Fruit fly (Drosophila melanogaster) whole organism, pupa: ENCODE measurements around the gene Acp95EF.

Experiments
- CG32121 ChIP-seq: fragments of 200-800 bp; sonication (Bioruptor generic); IDR thresholded peaks from 2 replicates; pipeline ENCODE4 v1.3.6; 2022; ENCODE audit warnings: missing biosample characterization, missing genetic modification characterization
- CG8159 ChIP-seq: fragments of 200-800 bp; sonication (Bioruptor generic); optimal IDR thresholded peaks from 3 replicates; lab custom pipeline; 2018; ENCODE audit warnings: missing biosample characterization, mild to moderate bottlenecking, missing genetic modification characterization, moderate library complexity
- CG9948 ChIP-seq: fragments of 200-800 bp; sonication (Bioruptor generic); optimal IDR thresholded peaks from 2 replicates; lab custom pipeline; 2018; ENCODE audit warnings: missing biosample characterization, mild to moderate bottlenecking, missing genetic modification characterization, moderate library complexity
- D1 ChIP-seq: fragments of 200-800 bp; sonication (Bioruptor generic); optimal IDR thresholded peaks from 2 replicates; lab custom pipeline; 2018; ENCODE audit warnings: missing biosample characterization, mild to moderate bottlenecking, missing genetic modification characterization, moderate library complexity
- Ets98B ChIP-seq: fragments of 200-800 bp; sonication (Bioruptor generic); IDR thresholded peaks from 2 replicates; pipeline ENCODE4 v1.3.6; 2022; ENCODE audit warnings: missing biosample characterization, missing genetic modification characterization
- Pif1A ChIP-seq: fragments of 200-800 bp; sonication (Bioruptor generic); optimal IDR thresholded peaks from 3 replicates; lab custom pipeline; 2016; ENCODE audit warnings: missing biosample characterization, missing genetic modification characterization
- Pif1B ChIP-seq: fragments of 200-800 bp; sonication (Bioruptor generic); optimal IDR thresholded peaks from 3 replicates; lab custom pipeline; 2016; ENCODE audit warnings: missing biosample characterization, missing genetic modification characterization
- Snoo ChIP-seq: fragments of 200-800 bp; sonication (Bioruptor generic); optimal IDR thresholded peaks from 3 replicates; lab custom pipeline; 2017; ENCODE audit warnings: missing biosample characterization, mild to moderate bottlenecking, missing genetic modification characterization, inconsistent platforms
- fd96Ca ChIP-seq: fragments of 200-800 bp; sonication (Bioruptor generic); IDR thresholded peaks from 3 replicates; pipeline ENCODE4 v1.3.6; 2022; ENCODE audit warnings: missing biosample characterization, missing genetic modification characterization

The Acp95EF gene

DNA sequence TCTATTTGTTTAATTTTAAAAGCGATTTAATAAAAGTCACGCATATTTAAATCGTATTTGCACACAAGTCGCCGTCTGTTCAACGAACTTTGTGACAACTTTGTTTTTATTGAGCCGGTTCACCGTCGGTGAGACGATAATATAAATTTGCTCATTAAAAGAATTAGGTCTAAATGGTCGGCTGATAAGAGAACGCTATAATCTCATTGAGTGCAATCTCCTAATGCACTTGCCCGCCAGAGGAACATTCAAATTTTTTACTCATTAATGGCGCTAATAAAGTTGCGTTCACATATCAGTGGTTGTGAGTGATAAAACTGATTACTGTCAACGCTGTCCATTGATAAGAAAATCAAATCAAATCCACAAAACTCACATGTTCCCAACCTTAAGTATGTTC, 50.0 kb downstream of the Acp95EF start:
- TF ChIP-seq CG32121 (GFP tag; lab: Robert Waterston, UW) = no peak
- TF ChIP-seq Ets98B (GFP tag; lab: Robert Waterston, UW) = no peak
- TF ChIP-seq Pif1B = no peak
- TF ChIP-seq CG8159 (tag; lab: Kevin White, UChicago) = no peak
- no peak for TF ChIP-seq CG9948 (tag; lab: Kevin White, UChicago)
- no peak for TF ChIP-seq D1 (tag; lab: Kevin White, UChicago)
- no peak for TF ChIP-seq fd96Ca (GFP tag; lab: Robert Waterston, UW)
- TF ChIP-seq Pif1A (GFP tag; lab: Kevin White, UChicago) = no peak
- TF ChIP-seq Snoo (tag; lab: Kevin White, UChicago) = no peak
